Worm (Caenorhabditis elegans) whole organism, early embryonic: ENCODE data around the gene dpy-9.

Source experiments
- B0310.2 ChIP-seq: sonication (generic microtip); optimal IDR thresholded peaks from 2 replicates; lab custom pipeline; 2016; ENCODE audit warnings: mild to moderate bottlenecking, missing genetic modification characterization, missing compliant biosample characterization
- F13C5.2 ChIP-seq: sonication (generic microtip); optimal IDR thresholded peaks from 2 replicates; lab custom pipeline; 2017; ENCODE audit warnings: mild to moderate bottlenecking, missing genetic modification characterization, inconsistent platforms, missing compliant biosample characterization
- aly-1 ChIP-seq: sonication (generic microtip); optimal IDR thresholded peaks from 2 replicates; lab custom pipeline; 2016; ENCODE audit warnings: missing genetic modification characterization, missing compliant biosample characterization
- ama-1 ChIP-seq: fragments of 150-350 bp; optimal IDR thresholded peaks from 2 replicates; lab custom pipeline; 2014
- ceh-13 ChIP-seq: fragments of 200-800 bp; sonication (Bioruptor generic); optimal IDR thresholded peaks from 2 replicates; lab custom pipeline; 2018; ENCODE audit warnings: mild to moderate bottlenecking, missing genetic modification characterization, missing compliant biosample characterization
- ceh-36 ChIP-seq: sonication (generic microtip); optimal IDR thresholded peaks from 2 replicates; lab custom pipeline; 2016; ENCODE audit warnings: missing genetic modification characterization, inconsistent platforms, missing compliant biosample characterization
- ets-7 ChIP-seq: sonication (generic microtip); optimal IDR thresholded peaks from 2 replicates; lab custom pipeline; 2016; ENCODE audit warnings: missing genotype, missing genetic modification characterization, missing compliant biosample characterization
- flt-1 ChIP-seq: fragments of 200-800 bp; sonication (Bioruptor generic); IDR thresholded peaks from 2 replicates; pipeline ENCODE4 v1.3.6; 2022; ENCODE audit warnings: missing genetic modification characterization, missing compliant biosample characterization
- hmbx-1 ChIP-seq: sonication (generic microtip); optimal IDR thresholded peaks from 2 replicates; lab custom pipeline; 2016; ENCODE audit warnings: mild to moderate bottlenecking, missing genetic modification characterization, missing compliant biosample characterization
- hmg-4 ChIP-seq: fragments of 200-800 bp; sonication (Bioruptor generic); optimal IDR thresholded peaks from 2 replicates; lab custom pipeline; 2018; ENCODE audit warnings: mild to moderate bottlenecking, missing genetic modification characterization, missing compliant biosample characterization
- hnd-1 ChIP-seq: sonication (generic microtip); optimal IDR thresholded peaks from 2 replicates; lab custom pipeline; 2016; ENCODE audit warnings: missing genetic modification characterization, missing compliant biosample characterization
- pes-1 ChIP-seq: fragments of 200-800 bp; sonication (Bioruptor generic); IDR thresholded peaks from 2 replicates; pipeline ENCODE4 v1.3.6; 2022; ENCODE audit warnings: missing genetic modification reagents, missing genetic modification characterization, missing compliant biosample characterization
- scrt-1 ChIP-seq: fragments of 200-800 bp; sonication (Bioruptor generic); IDR thresholded peaks from 2 replicates; pipeline ENCODE4 v1.3.6; 2022; ENCODE audit warnings: missing genetic modification characterization, missing compliant biosample characterization
- sea-1 ChIP-seq: fragments of 200-800 bp; sonication (Bioruptor generic); conservative IDR thresholded peaks from 2 replicates; pipeline ENCODE4 v1.3.6; 2022; ENCODE audit warnings: missing genetic modification characterization, missing compliant biosample characterization
- tbx-11 ChIP-seq: fragments of 200-800 bp; sonication (Bioruptor generic); IDR thresholded peaks from 2 replicates; pipeline ENCODE4 v1.3.6; 2022; ENCODE audit warnings: missing genetic modification characterization, missing compliant biosample characterization
- tbx-37 ChIP-seq: fragments of 200-800 bp; sonication (Bioruptor generic); conservative IDR thresholded peaks from 2 replicates; pipeline ENCODE4 v1.3.6; 2022; ENCODE audit warnings: missing genetic modification reagents, missing genetic modification characterization, missing compliant biosample characterization
- tra-4 ChIP-seq: sonication (generic microtip); optimal IDR thresholded peaks from 2 replicates; lab custom pipeline; 2017; ENCODE audit warnings: missing genetic modification characterization, missing compliant biosample characterization

The dpy-9 gene

ce11 chrIV:288027-288426 lies 29.0 kb upstream of the dpy-9 start, which contains the start of gene T21D12.14:
T21D12.14 (minus strand) TSS chrIV:288127.
- TF ChIP-seq F13C5.2 (tag; lab: Kevin White, UChicago) (no peak), hmbx-1 (tag; lab: Kevin White, UChicago) (no peak), flt-1 (no peak), ceh-13 (GFP tag; lab: Kevin White, UChicago) (no peak), pes-1 (GFP tag; lab: Robert Waterston, UW) (no peak), hnd-1 (tag; lab: Kevin White, UChicago) (no peak), ama-1 (lab: Kevin White, UChicago) (no peak), B0310.2 (tag; lab: Kevin White, UChicago) (no peak), tbx-37 (GFP tag; lab: Robert Waterston, UW) (no peak), tbx-11 (GFP tag; lab: Robert Waterston, UW) (no peak), ceh-36 (tag; lab: Kevin White, UChicago) (no peak), ets-7 (tag; lab: Kevin White, UChicago) (no peak)

ce11 chrIV:283347-283746 lies 24.3 kb upstream of the dpy-9 start, which contains the start of gene best-19:
best-19 (plus strand) TSS chrIV:283647.
- TF ChIP-seq F13C5.2 (tag; lab: Kevin White, UChicago) (no peak), tbx-37 (GFP tag; lab: Robert Waterston, UW) (no peak), hnd-1 (tag; lab: Kevin White, UChicago) (no peak), sea-1 (GFP tag; lab: Robert Waterston, UW) (no peak), ceh-36 (tag; lab: Kevin White, UChicago) (no peak), ceh-13 (GFP tag; lab: Kevin White, UChicago) (no peak), aly-1 (tag; lab: Kevin White, UChicago) (no peak), ama-1 (lab: Kevin White, UChicago) (no peak), B0310.2 (tag; lab: Kevin White, UChicago) (no peak), tra-4 (tag; lab: Kevin White, UChicago) (no peak), ets-7 (tag; lab: Kevin White, UChicago) (no peak), pes-1 (GFP tag; lab: Robert Waterston, UW) (no peak), hmbx-1 (tag; lab: Kevin White, UChicago) (no peak), tbx-11 (GFP tag; lab: Robert Waterston, UW) (no peak), flt-1 (no peak)

DNA sequence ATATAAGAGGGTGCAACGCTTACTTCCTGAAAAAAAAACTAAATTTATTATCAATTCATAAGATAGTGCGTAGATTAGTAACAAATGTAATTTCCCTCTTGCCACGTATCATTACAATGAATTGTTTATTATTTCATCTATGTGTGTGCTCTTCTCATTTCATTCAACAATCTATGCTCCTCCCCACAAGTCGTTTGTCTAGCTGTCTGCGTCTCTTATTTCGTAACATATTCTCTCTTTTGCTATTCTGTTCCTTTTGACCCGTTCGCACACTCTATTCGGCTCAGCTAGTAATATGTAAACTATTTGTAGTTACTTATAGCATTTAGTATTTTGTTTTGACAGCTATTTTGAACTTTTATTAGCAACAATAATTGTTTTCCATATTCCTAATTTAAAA lies 23.0 kb upstream of the dpy-9 start:
- TF ChIP-seq ets-7 (tag; lab: Kevin White, UChicago) = no peak
- TF ChIP-seq flt-1 = no peak
- TF ChIP-seq hnd-1 (tag; lab: Kevin White, UChicago) = no peak
- TF ChIP-seq hmbx-1 (tag; lab: Kevin White, UChicago) = no peak
- no peak for TF ChIP-seq ceh-13 (GFP tag; lab: Kevin White, UChicago)
- TF ChIP-seq tbx-11 (GFP tag; lab: Robert Waterston, UW) = no peak
- TF ChIP-seq ceh-36 (tag; lab: Kevin White, UChicago) = no peak
- no peak for TF ChIP-seq hmg-4 (GFP tag; lab: Kevin White, UChicago)
- TF ChIP-seq tra-4 (tag; lab: Kevin White, UChicago) = no peak
- no peak for TF ChIP-seq scrt-1 (GFP tag; lab: Robert Waterston, UW)
- TF ChIP-seq tbx-37 (GFP tag; lab: Robert Waterston, UW) = no peak
- no peak for TF ChIP-seq B0310.2 (tag; lab: Kevin White, UChicago)
- TF ChIP-seq aly-1 (tag; lab: Kevin White, UChicago) = no peak
- TF ChIP-seq sea-1 (GFP tag; lab: Robert Waterston, UW) = no peak
- no peak for TF ChIP-seq pes-1 (GFP tag; lab: Robert Waterston, UW)
- no peak for TF ChIP-seq ama-1 (lab: Kevin White, UChicago)
- no peak for TF ChIP-seq F13C5.2 (tag; lab: Kevin White, UChicago)

ce11 chrIV:278284-278683 lies 19.3 kb upstream of the dpy-9 start:
- TF ChIP-seq tbx-11 (GFP tag; lab: Robert Waterston, UW) (no peak), pes-1 (GFP tag; lab: Robert Waterston, UW) (no peak), hmbx-1 (tag; lab: Kevin White, UChicago) (no peak), sea-1 (GFP tag; lab: Robert Waterston, UW) (no peak), tbx-37 (GFP tag; lab: Robert Waterston, UW) (no peak), ceh-13 (GFP tag; lab: Kevin White, UChicago) (no peak), hnd-1 (tag; lab: Kevin White, UChicago) (no peak), B0310.2 (tag; lab: Kevin White, UChicago) (no peak), hmg-4 (GFP tag; lab: Kevin White, UChicago) (no peak), ceh-36 (tag; lab: Kevin White, UChicago) (no peak), ets-7 (tag; lab: Kevin White, UChicago) (no peak), scrt-1 (GFP tag; lab: Robert Waterston, UW) (no peak), F13C5.2 (tag; lab: Kevin White, UChicago) (no peak), ama-1 (lab: Kevin White, UChicago) (no peak), aly-1 (tag; lab: Kevin White, UChicago) (no peak), tra-4 (tag; lab: Kevin White, UChicago) (no peak)

DNA sequence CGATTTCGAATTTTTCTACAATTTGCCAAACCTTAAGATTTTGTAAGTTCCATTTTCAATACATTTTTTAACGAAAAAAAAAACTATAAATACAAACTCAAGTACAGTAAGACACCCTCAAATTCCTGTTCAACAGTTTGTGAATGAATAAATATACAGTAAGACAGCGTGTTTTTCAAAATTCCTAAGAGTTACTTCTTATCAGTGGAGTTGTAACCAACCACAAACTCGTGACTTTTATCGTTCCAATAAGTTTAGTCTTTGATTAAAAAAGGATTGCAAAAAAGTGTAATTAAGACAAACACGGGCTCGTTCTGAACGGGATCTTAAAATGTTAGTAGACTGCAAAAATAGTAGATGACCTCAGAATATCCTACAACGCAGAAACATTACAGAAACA lies 16.1 kb upstream of the dpy-9 start:
- TF ChIP-seq F13C5.2 (tag; lab: Kevin White, UChicago) (no peak), ceh-13 (GFP tag; lab: Kevin White, UChicago) (no peak), scrt-1 (GFP tag; lab: Robert Waterston, UW) (no peak), sea-1 (GFP tag; lab: Robert Waterston, UW) (no peak), aly-1 (tag; lab: Kevin White, UChicago) (no peak), tbx-11 (GFP tag; lab: Robert Waterston, UW) (no peak), ets-7 (tag; lab: Kevin White, UChicago) (no peak), hnd-1 (tag; lab: Kevin White, UChicago) (no peak), B0310.2 (tag; lab: Kevin White, UChicago) (no peak), tbx-37 (GFP tag; lab: Robert Waterston, UW) (no peak)

DNA sequence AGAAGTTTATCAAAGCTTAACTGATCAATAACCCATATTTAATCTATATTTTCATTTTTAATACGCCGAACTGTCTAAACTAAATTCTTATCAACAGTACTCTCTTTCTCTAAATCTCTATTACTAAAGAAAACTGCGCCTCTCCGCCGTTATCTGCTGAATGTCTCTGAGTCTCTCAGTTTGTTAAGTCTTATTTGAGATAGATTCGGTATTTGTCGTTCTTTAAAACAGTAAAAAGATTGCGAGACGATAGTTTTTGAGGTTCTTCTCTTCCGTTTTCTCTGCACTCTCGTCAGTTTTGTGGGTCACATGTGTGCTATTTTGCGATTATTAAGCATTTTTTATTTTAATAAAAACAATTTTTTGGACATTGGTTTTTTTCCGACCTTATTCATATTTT lies 15.2 kb upstream of the dpy-9 start, which contains the start of gene sma-10:
Gene sma-10 (plus strand): TSS at position 236 of the 400 bp plus-strand sequence.
- TF ChIP-seq hmbx-1 (tag; lab: Kevin White, UChicago) (no peak), tbx-37 (GFP tag; lab: Robert Waterston, UW) (no peak), aly-1 (tag; lab: Kevin White, UChicago) (no peak), F13C5.2 (tag; lab: Kevin White, UChicago) (no peak), B0310.2 (tag; lab: Kevin White, UChicago) (no peak), tbx-11 (GFP tag; lab: Robert Waterston, UW) (no peak), scrt-1 (GFP tag; lab: Robert Waterston, UW) (no peak), hnd-1 (tag; lab: Kevin White, UChicago) (no peak), tra-4 (tag; lab: Kevin White, UChicago) (no peak), flt-1 (no peak), hmg-4 (GFP tag; lab: Kevin White, UChicago) (no peak), pes-1 (GFP tag; lab: Robert Waterston, UW) (no peak), ets-7 (tag; lab: Kevin White, UChicago) (no peak), sea-1 (GFP tag; lab: Robert Waterston, UW) (no peak), ama-1 (lab: Kevin White, UChicago) (no peak), ceh-36 (tag; lab: Kevin White, UChicago) (no peak), ceh-13 (GFP tag; lab: Kevin White, UChicago) (no peak)
